Worm (Caenorhabditis elegans): Measurements from ENCODE around the gene ZK228.10.
"Not testable (repeated sequence)": the region's sequence is repeated elsewhere in the genome, so short reads cannot be mapped to it uniquely, and the experiment has no call there.

The ZK228.10 gene

DNA sequence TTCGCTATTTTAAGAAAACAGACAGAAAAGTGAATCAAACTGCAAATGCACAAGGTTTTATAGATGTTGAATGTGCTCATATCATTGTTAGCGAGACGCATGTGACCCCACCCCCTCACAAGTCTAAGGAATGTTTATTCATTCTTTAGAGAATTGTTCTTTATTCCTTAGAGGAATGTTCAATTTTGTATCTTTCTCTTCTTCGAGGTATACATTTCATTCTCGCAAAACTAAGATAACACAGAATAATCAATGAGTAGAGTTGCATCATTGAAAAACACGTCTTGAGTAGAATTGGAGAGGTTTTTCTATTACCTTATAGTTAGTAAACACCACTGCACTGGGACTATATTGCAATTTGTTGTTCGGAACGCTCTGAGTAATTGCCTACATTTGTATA, 21.7 kb upstream of the ZK228.10 start, which contains the start of gene ZK262.20:
Gene ZK262.20, minus strand, starts transcription at position 101 of the 400 bp plus-strand sequence.
- TF ChIP-seq snpc-4 (tag; optimal IDR thresholded peaks at IDR 0.05) (no peak), lin-13 (GFP tag; optimal IDR thresholded peaks at IDR 0.05) (no peak), skn-1 (tag; optimal IDR thresholded peaks at IDR 0.05) (no peak), egl-27 (tag; optimal IDR thresholded peaks at IDR 0.05) (no peak), sma-3 (GFP tag; optimal IDR thresholded peaks at IDR 0.05) (no peak), nhr-6 (tag; optimal IDR thresholded peaks at IDR 0.05) (no peak), unc-62 (GFP tag; optimal IDR thresholded peaks at IDR 0.05) (no peak), aly-2 (tag; optimal IDR thresholded peaks at IDR 0.05) (no peak), peb-1 (tag; optimal IDR thresholded peaks at IDR 0.05) (no peak), nhr-25 (tag; optimal IDR thresholded peaks at IDR 0.05) (no peak)

DNA sequence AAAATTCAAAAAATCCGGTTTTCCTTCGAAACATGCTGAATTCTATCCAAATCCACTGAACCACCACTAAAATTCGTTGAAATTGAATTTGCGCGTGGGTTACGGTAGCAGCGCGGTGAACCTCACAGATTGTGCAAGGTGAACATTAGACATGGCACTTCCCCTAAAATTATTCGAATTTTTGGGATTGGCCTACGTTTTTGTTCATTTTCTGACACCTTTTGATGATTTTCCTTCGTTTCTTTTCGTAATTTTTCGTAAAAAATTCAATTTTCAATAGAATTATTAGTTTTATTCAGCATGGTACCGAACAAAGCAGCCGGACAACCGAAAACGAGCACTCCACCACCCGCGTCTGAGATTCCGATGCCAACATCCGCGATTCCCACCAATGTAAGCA, 18.6 kb upstream of the ZK228.10 start, which contains the start of gene ZK262.8:
Gene ZK262.8, plus strand, starts transcription at position 301 of the 400 bp plus-strand sequence.
- no peak for TF ChIP-seq elt-1 (tag; optimal IDR thresholded peaks at IDR 0.05)
- TF ChIP-seq ama-1 (optimal IDR thresholded peaks at IDR 0.05) = no peak
- TF ChIP-seq zag-1 (tag; optimal IDR thresholded peaks at IDR 0.05) = no peak
- TF ChIP-seq blmp-1 (tag; optimal IDR thresholded peaks at IDR 0.05; ENCODE audit: insufficient read depth) = no peak
- TF ChIP-seq gmeb-1 (tag; optimal IDR thresholded peaks at IDR 0.05) = no peak
- no peak for TF ChIP-seq dmd-4 (tag; optimal IDR thresholded peaks at IDR 0.05)
- TF ChIP-seq snpc-4 (tag; optimal IDR thresholded peaks at IDR 0.05) = no peak
- TF ChIP-seq nhr-21 (tag; optimal IDR thresholded peaks at IDR 0.05) = no peak
- no peak for TF ChIP-seq lin-13 (GFP tag; optimal IDR thresholded peaks at IDR 0.05)
- no peak for TF ChIP-seq egl-27 (tag; optimal IDR thresholded peaks at IDR 0.05)
- TF ChIP-seq ztf-4 (tag; optimal IDR thresholded peaks at IDR 0.05) = no peak

DNA sequence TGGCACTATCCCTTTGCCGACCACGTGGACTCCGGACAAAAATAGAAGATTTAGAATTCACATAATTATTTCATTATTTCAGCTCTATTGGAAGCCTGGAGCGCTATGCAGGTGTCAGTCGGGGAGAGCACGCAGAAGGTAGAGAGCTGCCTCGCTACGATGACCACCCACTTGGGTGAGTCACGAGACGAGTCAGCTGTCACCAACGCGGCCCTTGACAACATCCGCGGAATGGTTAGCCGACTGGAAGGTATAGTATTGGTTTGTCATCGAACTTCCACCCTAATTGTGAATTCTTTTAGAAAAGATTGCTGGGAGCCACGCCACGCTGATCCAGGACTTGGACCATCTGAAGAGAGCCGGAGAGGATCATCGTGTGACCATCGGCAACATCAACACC, 17.2 kb upstream of the ZK228.10 start, which contains the start of gene ZK262.9:
Gene ZK262.9, plus strand, starts transcription at position 301 of the 400 bp plus-strand sequence.
- not testable (repeated sequence) for TF ChIP-seq F13H6.1 (tag; optimal IDR thresholded peaks at IDR 0.05); ztf-1 (GFP tag; conservative IDR thresholded peaks at IDR 0.05); nhr-129 (tag; optimal IDR thresholded peaks at IDR 0.05)

DNA sequence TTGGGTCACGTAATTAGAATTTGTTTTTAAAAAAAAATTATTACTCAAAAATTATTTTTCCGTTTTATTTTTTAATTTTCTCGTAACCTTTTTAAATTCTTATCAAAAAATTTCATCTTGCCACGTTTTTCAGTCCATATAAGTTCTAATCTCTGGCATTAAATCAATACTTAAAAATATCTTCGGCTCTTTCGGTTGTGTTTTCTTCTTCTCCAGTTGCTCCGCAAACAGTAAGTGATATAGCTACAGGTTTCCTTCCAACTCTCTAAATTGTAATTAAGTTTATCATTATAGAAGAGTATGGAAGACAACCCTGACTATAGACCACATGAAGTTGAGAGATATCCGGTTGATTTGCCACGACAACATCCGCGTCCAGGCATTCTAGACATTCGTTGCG, 12.6 kb upstream of the ZK228.10 start, which contains the start of gene ZK228.1:
Gene ZK228.1, plus strand, starts transcription at position 301 of the 400 bp plus-strand sequence.
- TF ChIP-seq sem-4 (tag; optimal IDR thresholded peaks at IDR 0.05) (no peak), mdl-1 (tag; optimal IDR thresholded peaks at IDR 0.05) (no peak), snpc-4 (tag; optimal IDR thresholded peaks at IDR 0.05) (no peak), unc-55 (GFP tag; optimal IDR thresholded peaks at IDR 0.05) (no peak)

DNA sequence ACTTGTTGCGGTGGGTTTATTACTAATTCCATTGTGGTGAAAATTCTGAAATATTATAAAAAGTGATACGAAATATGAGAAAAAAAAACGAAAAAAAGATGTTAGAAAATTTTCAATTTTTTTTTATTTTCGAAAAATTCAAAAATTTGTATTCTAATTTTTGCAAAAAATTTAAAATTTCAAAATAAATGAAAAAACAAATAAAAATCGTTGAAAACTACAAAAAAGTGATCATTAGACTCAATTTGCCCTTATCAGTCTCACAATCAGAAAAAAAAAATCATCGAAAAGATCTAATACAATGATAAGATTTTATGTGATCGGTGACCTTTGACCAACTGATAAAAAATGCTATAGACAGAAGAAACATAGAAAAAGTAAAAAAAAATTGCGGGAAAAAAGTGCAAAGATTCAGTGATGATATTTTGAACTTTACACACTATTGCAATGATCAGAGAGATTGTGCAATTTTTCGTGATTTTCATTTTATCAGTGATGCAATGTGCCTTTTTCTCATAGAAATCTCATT, 4.6 kb downstream of the ZK228.10 start, which contains the start of gene ZK228.3:
Gene ZK228.3, minus strand, starts transcription at position 51 of the 529 bp plus-strand sequence.
- TF ChIP-seq gmeb-1 (tag; optimal IDR thresholded peaks at IDR 0.05) (peak; percentile 13), blmp-1 (tag; optimal IDR thresholded peaks at IDR 0.05; ENCODE audit: insufficient read depth) (peak; percentile 8), fos-1 (tag; optimal IDR thresholded peaks at IDR 0.05) (peak; percentile 86), sma-9 (GFP tag; optimal IDR thresholded peaks at IDR 0.05) (peak; percentile 53), sma-9 (tag; optimal IDR thresholded peaks at IDR 0.05) (no peak), nhr-10 (tag; optimal IDR thresholded peaks at IDR 0.05) (no peak)

DNA sequence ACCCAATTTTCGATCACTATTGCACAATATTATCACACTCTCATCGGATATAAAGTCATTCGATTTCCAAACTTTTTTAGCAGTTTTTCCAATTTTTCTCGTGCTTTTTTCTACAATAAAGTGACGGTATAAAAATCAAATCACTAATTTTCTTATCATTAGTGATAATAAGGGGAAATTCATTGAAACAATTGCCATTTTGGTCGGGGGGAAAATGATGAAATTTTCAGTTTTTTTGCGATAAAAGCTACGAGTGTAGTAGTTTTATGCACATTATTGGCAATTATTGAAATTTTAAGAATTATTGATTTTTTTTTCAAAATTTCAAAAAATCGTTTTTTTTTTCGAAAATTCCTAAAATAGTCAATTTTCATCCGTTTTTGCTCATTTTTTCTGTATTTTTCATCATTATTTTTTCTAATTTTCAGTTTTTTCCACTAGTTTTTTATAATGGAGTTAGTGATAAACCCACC, 5.7 kb downstream of the ZK228.10 start, which contains the start of gene ZK228.4:
Gene ZK228.4, plus strand, starts transcription at position 423 of the 473 bp plus-strand sequence.
- TF ChIP-seq gmeb-1 (tag; optimal IDR thresholded peaks at IDR 0.05) (peak; percentile 9), nhr-10 (tag; optimal IDR thresholded peaks at IDR 0.05) (no peak), unc-62 (GFP tag; optimal IDR thresholded peaks at IDR 0.05) (no peak), fos-1 (tag; optimal IDR thresholded peaks at IDR 0.05) (peak; percentile 63), nhr-21 (tag; optimal IDR thresholded peaks at IDR 0.05) (no peak), lin-11 (tag; optimal IDR thresholded peaks at IDR 0.05) (no peak), nhr-12 (tag; optimal IDR thresholded peaks at IDR 0.05) (no peak), unc-55 (GFP tag; optimal IDR thresholded peaks at IDR 0.05) (no peak), ceh-82 (tag; optimal IDR thresholded peaks at IDR 0.05) (no peak)
